Worm (Caenorhabditis elegans) whole organism, young adult: ENCODE measurements around the gene F48G7.4.

Experiments
- B0019.2 ChIP-seq: fragments of 200-800 bp; sonication (Bioruptor generic); conservative IDR thresholded peaks from 2 replicates; pipeline ENCODE4 v1.3.6; 2022; ENCODE audit warnings: missing genetic modification reagents, missing genetic modification characterization, missing compliant biosample characterization
- B0261.1 ChIP-seq: sonication (generic microtip); optimal IDR thresholded peaks from 2 replicates; lab custom pipeline; 2016; ENCODE audit warnings: mild to moderate bottlenecking, missing genetic modification characterization, moderate library complexity, missing compliant biosample characterization
- B0336.3 ChIP-seq: fragments of 200-800 bp; sonication (Bioruptor generic); IDR thresholded peaks from 2 replicates; pipeline ENCODE4 v1.3.6; 2022; ENCODE audit warnings: missing genetic modification characterization, missing compliant biosample characterization
- F10E7.11 ChIP-seq: sonication (generic microtip); optimal IDR thresholded peaks from 2 replicates; lab custom pipeline; 2017; ENCODE audit warnings: mild to moderate bottlenecking, missing genetic modification characterization, moderate library complexity, missing compliant biosample characterization
- F22D6.2 ChIP-seq: sonication (generic microtip); optimal IDR thresholded peaks from 2 replicates; lab custom pipeline; 2016; ENCODE audit warnings: mild to moderate bottlenecking, missing genetic modification characterization, missing compliant biosample characterization
- F23B12.7 ChIP-seq: sonication (generic microtip); optimal IDR thresholded peaks from 2 replicates; lab custom pipeline; 2017; ENCODE audit warnings: missing genetic modification characterization, mild to moderate bottlenecking, missing compliant biosample characterization, antibody characterized with exemption, moderate library complexity; ENCODE audit not compliant: insufficient read depth
- F52B5.7 ChIP-seq: sonication (generic microtip); optimal IDR thresholded peaks from 2 replicates; lab custom pipeline; 2016; ENCODE audit warnings: mild to moderate bottlenecking, missing genetic modification characterization, missing compliant biosample characterization
- K12H6.12 ChIP-seq: fragments of 200-800 bp; sonication (Bioruptor generic); optimal IDR thresholded peaks from 2 replicates; lab custom pipeline; 2018; ENCODE audit warnings: mild to moderate bottlenecking, missing genetic modification characterization, missing compliant biosample characterization
- Y53G8AR.9 ChIP-seq: fragments of 200-800 bp; sonication (Bioruptor generic); conservative IDR thresholded peaks from 2 replicates; pipeline ENCODE4 v1.3.6; 2022; ENCODE audit warnings: missing genetic modification reagents, missing genetic modification characterization, missing compliant biosample characterization
- Y56A3A.18 ChIP-seq: fragments of 200-800 bp; sonication (Bioruptor generic); IDR thresholded peaks from 2 replicates; pipeline ENCODE4 v1.3.6; 2022; ENCODE audit warnings: missing genetic modification reagents, missing genetic modification characterization, missing compliant biosample characterization
- akir-1 ChIP-seq: fragments of 200-800 bp; sonication (Bioruptor generic); optimal IDR thresholded peaks from 2 replicates; lab custom pipeline; 2018; ENCODE audit warnings: mild to moderate bottlenecking, missing genetic modification characterization, moderate library complexity, missing compliant biosample characterization
- aptf-3 ChIP-seq: fragments of 200-800 bp; sonication (Bioruptor generic); IDR thresholded peaks from 2 replicates; pipeline ENCODE4 v1.3.6; 2022; ENCODE audit warnings: missing genetic modification characterization, missing compliant biosample characterization
- ceh-40 ChIP-seq: fragments of 200-800 bp; sonication (Bioruptor generic); IDR thresholded peaks from 2 replicates; pipeline ENCODE4 v1.3.6; 2022; ENCODE audit warnings: missing genetic modification characterization, missing compliant biosample characterization
- ceh-58 ChIP-seq: fragments of 200-800 bp; sonication (Bioruptor generic); IDR thresholded peaks from 2 replicates; pipeline ENCODE4 v1.3.6; 2022; ENCODE audit warnings: missing genetic modification characterization, missing compliant biosample characterization
- ceh-91 ChIP-seq: fragments of 200-800 bp; sonication (Bioruptor generic); IDR thresholded peaks from 2 replicates; pipeline ENCODE4 v1.3.6; 2022; ENCODE audit warnings: missing genetic modification reagents, missing genetic modification characterization, missing compliant biosample characterization
- chd-7 ChIP-seq: sonication (generic microtip); optimal IDR thresholded peaks from 2 replicates; lab custom pipeline; 2016; ENCODE audit warnings: mild to moderate bottlenecking, missing genetic modification characterization, moderate library complexity, missing compliant biosample characterization
- dpl-1 ChIP-seq: fragments of 150-350 bp; optimal IDR thresholded peaks from 2 replicates; lab custom pipeline; 2014; ENCODE audit warnings: missing biosample characterization, missing genetic modification reagents, missing genetic modification characterization
- egrh-3 ChIP-seq: fragments of 200-800 bp; sonication (Bioruptor generic); IDR thresholded peaks from 2 replicates; pipeline ENCODE4 v1.3.6; 2022; ENCODE audit warnings: missing genetic modification reagents, missing genetic modification characterization, missing compliant biosample characterization
- ekl-4 ChIP-seq: fragments of 200-800 bp; sonication (Bioruptor generic); IDR thresholded peaks from 2 replicates; pipeline ENCODE4 v1.3.6; 2022; ENCODE audit warnings: missing genetic modification reagents, missing genetic modification characterization, missing compliant biosample characterization
- lag-1 ChIP-seq: fragments of 200-800 bp; sonication (Bioruptor generic); IDR thresholded peaks from 2 replicates; pipeline ENCODE4 v1.3.6; 2022; ENCODE audit warnings: missing genetic modification reagents, missing genetic modification characterization, missing compliant biosample characterization
- lin-26 ChIP-seq: fragments of 200-800 bp; sonication (Bioruptor generic); IDR thresholded peaks from 2 replicates; pipeline ENCODE4 v1.3.6; 2022; ENCODE audit warnings: missing genetic modification reagents, missing genetic modification characterization, missing compliant biosample characterization
- lin-40 ChIP-seq: sonication (generic microtip); optimal IDR thresholded peaks from 2 replicates; lab custom pipeline; 2016; ENCODE audit warnings: missing genetic modification characterization, mild to moderate bottlenecking, missing compliant biosample characterization, missing genotype, missing genetic modification reagents
- lir-1 ChIP-seq: fragments of 200-800 bp; sonication (Bioruptor generic); conservative IDR thresholded peaks from 2 replicates; pipeline ENCODE4 v1.3.6; 2022; ENCODE audit warnings: missing genetic modification reagents, missing genetic modification characterization, missing compliant biosample characterization
- lsl-1 ChIP-seq: fragments of 200-800 bp; sonication (Bioruptor generic); optimal IDR thresholded peaks from 2 replicates; lab custom pipeline; 2018; ENCODE audit warnings: mild to moderate bottlenecking, missing genetic modification characterization, moderate library complexity, missing compliant biosample characterization
- madf-6 ChIP-seq: fragments of 200-800 bp; sonication (Bioruptor generic); IDR thresholded peaks from 2 replicates; pipeline ENCODE4 v1.3.6; 2022; ENCODE audit warnings: missing genetic modification reagents, missing genetic modification characterization, missing compliant biosample characterization
- mcd-1 ChIP-seq: fragments of 200-800 bp; sonication (Bioruptor generic); IDR thresholded peaks from 2 replicates; pipeline ENCODE4 v1.3.6; 2022; ENCODE audit warnings: missing genetic modification reagents, missing genetic modification characterization, missing compliant biosample characterization
- nhr-90 ChIP-seq: sonication (generic microtip); optimal IDR thresholded peaks from 2 replicates; lab custom pipeline; 2016; ENCODE audit warnings: missing genotype, mild to moderate bottlenecking, missing genetic modification characterization, missing compliant biosample characterization
- pbrm-1 ChIP-seq: fragments of 200-800 bp; sonication (Bioruptor generic); IDR thresholded peaks from 2 replicates; pipeline ENCODE4 v1.3.6; 2022; ENCODE audit warnings: missing genetic modification reagents, missing genetic modification characterization, missing compliant biosample characterization
- repo-1 ChIP-seq: sonication (generic microtip); optimal IDR thresholded peaks from 2 replicates; lab custom pipeline; 2017; ENCODE audit warnings: mild to moderate bottlenecking, missing genetic modification characterization, missing compliant biosample characterization
- snpc-1.3 ChIP-seq: sonication (generic microtip); optimal IDR thresholded peaks from 2 replicates; lab custom pipeline; 2017; ENCODE audit warnings: missing genetic modification characterization, mild to moderate bottlenecking, missing compliant biosample characterization, antibody characterized with exemption, moderate library complexity, missing genotype, missing genetic modification reagents; ENCODE audit not compliant: insufficient read depth
- snpc-3.4 ChIP-seq: sonication (generic microtip); optimal IDR thresholded peaks from 2 replicates; lab custom pipeline; 2017; ENCODE audit warnings: missing genetic modification characterization, mild to moderate bottlenecking, missing compliant biosample characterization, antibody characterized with exemption, moderate library complexity, missing genotype, missing genetic modification reagents
- unc-130 ChIP-seq: sonication (generic microtip); optimal IDR thresholded peaks from 2 replicates; lab custom pipeline; 2016; ENCODE audit warnings: missing genetic modification reagents, missing genetic modification characterization, missing compliant biosample characterization
- ztf-22 ChIP-seq: fragments of 200-800 bp; sonication (Bioruptor generic); optimal IDR thresholded peaks from 2 replicates; lab custom pipeline; 2018; ENCODE audit warnings: mild to moderate bottlenecking, missing genetic modification characterization, moderate library complexity, missing compliant biosample characterization
- ztf-26 ChIP-seq: sonication (generic microtip); optimal IDR thresholded peaks from 2 replicates; lab custom pipeline; 2017; ENCODE audit warnings: missing genetic modification characterization, missing compliant biosample characterization
- ztf-28 ChIP-seq: fragments of 200-800 bp; sonication (Bioruptor generic); IDR thresholded peaks from 2 replicates; pipeline ENCODE4 v1.3.6; 2022; ENCODE audit warnings: missing genetic modification reagents, missing genetic modification characterization, missing compliant biosample characterization
- ztf-3 ChIP-seq: fragments of 200-800 bp; sonication (Bioruptor generic); optimal IDR thresholded peaks from 2 replicates; lab custom pipeline; 2018; ENCODE audit warnings: mild to moderate bottlenecking, missing genetic modification characterization, missing compliant biosample characterization

Gene F48G7.4

DNA sequence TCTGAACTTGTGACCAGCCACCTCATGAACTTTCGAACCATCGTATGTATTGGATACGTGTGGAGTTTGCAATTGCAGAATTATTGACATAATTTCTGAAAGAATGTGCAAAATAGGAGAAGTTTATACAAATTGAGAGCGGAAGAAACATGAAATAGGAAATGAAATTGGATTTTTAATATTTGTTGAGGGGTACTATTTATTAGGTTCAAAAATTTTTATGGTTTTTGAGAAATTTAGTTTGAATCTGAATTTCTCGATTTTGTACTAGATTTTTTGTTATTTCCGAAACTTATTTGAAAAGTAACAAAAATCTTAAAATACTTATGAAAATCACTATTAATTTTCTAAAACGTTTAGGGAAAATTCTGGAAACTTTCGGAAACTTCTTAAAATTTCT, 9.3 kb downstream of the F48G7.4 start, which contains the start of gene F48G7.9:
F48G7.9 (minus strand) TSS at position 101 of the 400 bp plus-strand sequence.
- TF ChIP-seq pbrm-1 (no peak), lin-40 (no peak), snpc-3.4 (no peak), repo-1 (tag; lab: Kevin White, UChicago) (no peak), ztf-3 (no peak), aptf-3 (GFP tag; lab: Robert Waterston, UW) (no peak)

DNA sequence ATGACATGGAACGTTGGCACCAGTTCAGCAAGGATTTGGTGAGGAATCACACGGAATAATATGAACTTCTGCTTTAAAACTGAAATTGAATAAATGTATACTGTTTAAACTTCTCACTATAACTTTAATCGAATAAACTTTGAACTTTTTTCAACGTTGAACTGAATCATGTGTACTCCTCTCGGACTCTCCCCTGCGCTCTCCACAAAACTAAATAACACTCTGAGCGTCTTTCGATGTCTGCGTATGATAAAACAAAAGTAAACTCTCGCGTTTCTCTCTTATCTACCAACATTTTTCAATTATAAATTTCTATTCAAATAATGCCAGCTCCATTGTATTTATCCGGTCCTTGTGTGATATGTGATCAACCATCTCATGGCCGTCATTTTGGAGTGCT, 12.6 kb downstream of the F48G7.4 start:
- TF ChIP-seq ztf-26 (tag; lab: Kevin White, UChicago): no peak
- no peak for TF ChIP-seq madf-6 (GFP tag; lab: Robert Waterston, UW)
- TF ChIP-seq snpc-3.4: no peak
- TF ChIP-seq lin-26 (GFP tag; lab: Robert Waterston, UW): no peak
- no peak for TF ChIP-seq Y53G8AR.9 (GFP tag; lab: Robert Waterston, UW)
- no peak for TF ChIP-seq ceh-40
- no peak for TF ChIP-seq lir-1 (GFP tag; lab: Robert Waterston, UW)
- no peak for TF ChIP-seq chd-7 (tag; lab: Kevin White, UChicago)
- TF ChIP-seq F22D6.2 (tag; lab: Kevin White, UChicago): no peak
- TF ChIP-seq Y56A3A.18 (GFP tag; lab: Robert Waterston, UW): no peak
- no peak for TF ChIP-seq egrh-3 (GFP tag; lab: Robert Waterston, UW)
- no peak for TF ChIP-seq lag-1
- TF ChIP-seq unc-130 (GFP tag; lab: Kevin White, UChicago): no peak
- TF ChIP-seq dpl-1: no peak
- TF ChIP-seq K12H6.12 (tag; lab: Kevin White, UChicago): no peak
- TF ChIP-seq ekl-4: no peak
- TF ChIP-seq nhr-90 (tag; lab: Kevin White, UChicago): no peak
- no peak for TF ChIP-seq pbrm-1
- TF ChIP-seq ztf-28 (GFP tag; lab: Robert Waterston, UW): no peak

DNA sequence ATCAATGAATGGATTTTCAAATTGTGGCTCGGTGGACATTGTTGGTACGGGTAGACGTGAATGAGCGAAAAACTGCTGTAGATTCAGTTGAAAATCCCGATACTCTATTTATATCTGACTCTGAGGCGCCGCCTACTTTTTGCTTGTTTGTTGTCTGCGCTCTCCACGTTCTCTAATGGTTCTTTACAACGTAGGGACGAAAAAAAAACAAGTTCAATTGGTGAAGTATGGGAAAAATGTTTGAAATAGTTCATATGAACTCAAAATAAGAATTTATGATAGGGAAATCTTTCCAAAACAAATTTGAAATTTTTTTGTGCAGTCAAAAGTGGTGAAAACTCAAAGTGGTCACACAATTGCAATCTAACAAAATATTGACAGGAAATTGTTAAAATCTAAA, 15.6 kb downstream of the F48G7.4 start, which contains the start of gene F48G7.10:
F48G7.10 (minus strand) TSS at position 101 of the 400 bp plus-strand sequence.
- no peak for TF ChIP-seq mcd-1 (GFP tag; lab: Robert Waterston, UW)
- TF ChIP-seq akir-1: no peak
- TF ChIP-seq B0019.2 (GFP tag; lab: Robert Waterston, UW): no peak
- no peak for TF ChIP-seq B0261.1
- no peak for TF ChIP-seq ceh-91 (GFP tag; lab: Robert Waterston, UW)
- no peak for TF ChIP-seq Y53G8AR.9 (GFP tag; lab: Robert Waterston, UW)
- TF ChIP-seq ztf-22 (GFP tag; lab: Kevin White, UChicago): no peak
- no peak for TF ChIP-seq ceh-58 (GFP tag; lab: Robert Waterston, UW)
- no peak for TF ChIP-seq B0336.3 (GFP tag; lab: Robert Waterston, UW)
- no peak for TF ChIP-seq F52B5.7
- TF ChIP-seq aptf-3 (GFP tag; lab: Robert Waterston, UW): no peak
- no peak for TF ChIP-seq lsl-1 (GFP tag; lab: Kevin White, UChicago)
- no peak for TF ChIP-seq F10E7.11 (tag; lab: Kevin White, UChicago)
- TF ChIP-seq F23B12.7 (tag; lab: Kevin White, UChicago): no peak
- TF ChIP-seq snpc-1.3 (tag; lab: Kevin White, UChicago): no peak
- TF ChIP-seq, all 124 proteins: peak for 0
